Fruit fly (Drosophila melanogaster) whole organism, embryonic: ENCODE data around the gene Vha68-1.
A peak's percentile ranks its signal among the peaks of the same experiment; 100 is the strongest.

Experiments used
- CG11695 ChIP-seq: fragments of 200-800 bp; sonication (Bioruptor generic); IDR thresholded peaks from 3 replicates; pipeline ENCODE4 v1.3.6; 2022; ENCODE audit warnings: missing biosample characterization, missing genetic modification characterization
- CG12236 ChIP-seq: fragments of 200-800 bp; sonication (Bioruptor generic); optimal IDR thresholded peaks from 2 replicates; lab custom pipeline; 2016; ENCODE audit warnings: missing biosample characterization, missing genetic modification characterization
- CG12942 ChIP-seq: fragments of 200-800 bp; sonication (Bioruptor generic); optimal IDR thresholded peaks from 3 replicates; lab custom pipeline; 2016; ENCODE audit warnings: missing biosample characterization, missing genetic modification characterization
- CG14441 ChIP-seq: fragments of 200-800 bp; sonication (Bioruptor generic); IDR thresholded peaks from 2 replicates; pipeline ENCODE4 v1.3.6; 2022; ENCODE audit warnings: missing biosample characterization, missing genetic modification characterization
- CG15011 ChIP-seq: fragments of 200-800 bp; sonication (Bioruptor generic); optimal IDR thresholded peaks from 3 replicates; lab custom pipeline; 2018; ENCODE audit warnings: missing biosample characterization, mild to moderate bottlenecking, missing genetic modification characterization
- CG2199 ChIP-seq: fragments of 200-800 bp; sonication (Bioruptor generic); IDR thresholded peaks from 3 replicates; pipeline ENCODE4 v1.3.6; 2022; ENCODE audit warnings: missing biosample characterization, missing genetic modification characterization
- CG2202 ChIP-seq: fragments of 200-800 bp; sonication (Bioruptor generic); optimal IDR thresholded peaks from 2 replicates; lab custom pipeline; 2018; ENCODE audit warnings: missing biosample characterization, mild to moderate bottlenecking, missing genetic modification characterization
- CG32532 ChIP-seq: fragments of 200-800 bp; sonication (Bioruptor generic); IDR thresholded peaks from 2 replicates; pipeline ENCODE4 v1.3.6; 2022; ENCODE audit warnings: missing biosample characterization, missing genetic modification characterization
- CG33213 ChIP-seq: fragments of 200-800 bp; sonication (Bioruptor generic); optimal IDR thresholded peaks from 3 replicates; lab custom pipeline; 2016; ENCODE audit warnings: missing biosample characterization, missing genetic modification characterization
- CG4707 ChIP-seq: fragments of 200-800 bp; sonication (Bioruptor generic); optimal IDR thresholded peaks from 2 replicates; lab custom pipeline; 2018; ENCODE audit warnings: missing biosample characterization, mild to moderate bottlenecking, missing genetic modification characterization, moderate library complexity
- CG6254 ChIP-seq: fragments of 200-800 bp; sonication (Bioruptor generic); optimal IDR thresholded peaks from 3 replicates; lab custom pipeline; 2017; ENCODE audit warnings: mild to moderate bottlenecking, missing biosample characterization, missing genetic modification reagents, missing genetic modification characterization
- CG6791 ChIP-seq: fragments of 200-800 bp; sonication (Bioruptor generic); IDR thresholded peaks from 3 replicates; pipeline ENCODE4 v1.3.6; 2022; ENCODE audit warnings: missing biosample characterization, missing genetic modification characterization; ENCODE audit not compliant: partially characterized antibody
- CG6854 ChIP-seq: fragments of 200-800 bp; sonication (Bioruptor generic); optimal IDR thresholded peaks from 3 replicates; lab custom pipeline; 2017; ENCODE audit warnings: missing biosample characterization, mild to moderate bottlenecking, missing genetic modification characterization
- CG7786 ChIP-seq: fragments of 200-800 bp; sonication (Bioruptor generic); optimal IDR thresholded peaks from 2 replicates; lab custom pipeline; 2016; ENCODE audit warnings: missing biosample characterization, missing genetic modification characterization
- CG7963 ChIP-seq: fragments of 200-800 bp; sonication (Bioruptor generic); IDR thresholded peaks from 3 replicates; pipeline ENCODE4 v1.3.6; 2022; ENCODE audit warnings: missing biosample characterization, missing genetic modification characterization; ENCODE audit not compliant: partially characterized antibody
- CG8944 ChIP-seq: fragments of 200-800 bp; sonication (Bioruptor generic); optimal IDR thresholded peaks from 3 replicates; lab custom pipeline; 2016; ENCODE audit warnings: missing biosample characterization, missing genetic modification characterization
- CG9727 ChIP-seq: fragments of 200-800 bp; sonication (Bioruptor generic); optimal IDR thresholded peaks from 3 replicates; lab custom pipeline; 2017; ENCODE audit warnings: missing biosample characterization, mild to moderate bottlenecking, missing genetic modification characterization
- CTCF ChIP-seq: fragments of 200-800 bp; sonication (Bioruptor generic); optimal IDR thresholded peaks from 2 replicates; lab custom pipeline; 2017; ENCODE audit warnings: missing biosample characterization, mild to moderate bottlenecking, missing genetic modification characterization, moderate library complexity
- Camta ChIP-seq: fragments of 200-800 bp; sonication (Bioruptor generic); optimal IDR thresholded peaks from 2 replicates; lab custom pipeline; 2016; ENCODE audit warnings: missing biosample characterization, missing genetic modification characterization
- D19B ChIP-seq: fragments of 200-800 bp; sonication (Bioruptor generic); optimal IDR thresholded peaks from 2 replicates; lab custom pipeline; 2017; ENCODE audit warnings: missing biosample characterization, mild to moderate bottlenecking, missing genetic modification characterization
- Doc2 ChIP-seq: fragments of 200-800 bp; sonication (Bioruptor generic); IDR thresholded peaks from 2 replicates; pipeline ENCODE4 v1.3.6; 2022; ENCODE audit warnings: missing biosample characterization, missing genetic modification characterization
- Drgx ChIP-seq: fragments of 200-800 bp; sonication (Bioruptor generic); IDR thresholded peaks from 2 replicates; pipeline ENCODE4 v1.3.6; 2022; ENCODE audit warnings: missing biosample characterization, missing genetic modification characterization
- H2.0 ChIP-seq: fragments of 200-800 bp; sonication (Bioruptor generic); IDR thresholded peaks from 2 replicates; pipeline ENCODE4 v1.3.6; 2022; ENCODE audit warnings: missing biosample characterization, missing genetic modification characterization
- Mes4 ChIP-seq: fragments of 200-800 bp; sonication (Bioruptor generic); optimal IDR thresholded peaks from 2 replicates; lab custom pipeline; 2016; ENCODE audit warnings: missing biosample characterization, missing genetic modification characterization
- Opbp ChIP-seq: fragments of 200-800 bp; sonication (Bioruptor generic); IDR thresholded peaks from 3 replicates; pipeline ENCODE4 v1.3.6; 2022; ENCODE audit warnings: missing biosample characterization, missing genetic modification characterization; ENCODE audit not compliant: partially characterized antibody
- Sin3A ChIP-seq: fragments of >200 bp; optimal IDR thresholded peaks from 2 replicates; lab custom pipeline; 2018
- Sox100B ChIP-seq: fragments of 200-800 bp; sonication (Bioruptor generic); optimal IDR thresholded peaks from 3 replicates; lab custom pipeline; 2018; ENCODE audit warnings: missing biosample characterization, mild to moderate bottlenecking, missing genetic modification characterization
- Usf ChIP-seq: fragments of 200-800 bp; sonication (Bioruptor generic); optimal IDR thresholded peaks from 2 replicates; lab custom pipeline; 2017; ENCODE audit warnings: missing genotype, missing biosample characterization, missing genetic modification characterization
- Xrp1 ChIP-seq: fragments of 200-800 bp; sonication (Bioruptor generic); IDR thresholded peaks from 2 replicates; pipeline ENCODE4 v1.3.6; 2022; ENCODE audit warnings: missing biosample characterization, missing genetic modification characterization
- ase ChIP-seq: fragments of 200-800 bp; sonication (Bioruptor generic); IDR thresholded peaks from 3 replicates; pipeline ENCODE4 v1.3.6; 2022; ENCODE audit warnings: missing biosample characterization, missing genetic modification characterization
- az2 ChIP-seq: fragments of 200-800 bp; sonication (Bioruptor generic); optimal IDR thresholded peaks from 3 replicates; lab custom pipeline; 2016; ENCODE audit warnings: missing biosample characterization, missing genetic modification characterization
- bcd ChIP-seq: fragments of 200-800 bp; sonication (Bioruptor generic); optimal IDR thresholded peaks from 2 replicates; lab custom pipeline; 2017; ENCODE audit warnings: missing biosample characterization, mild to moderate bottlenecking, missing genetic modification characterization
- cad ChIP-seq: fragments of >200 bp; optimal IDR thresholded peaks from 2 replicates; lab custom pipeline; 2017; ENCODE audit warnings: missing biosample characterization, missing genetic modification characterization
- chm ChIP-seq: fragments of 200-800 bp; sonication (Bioruptor generic); IDR thresholded peaks from 2 replicates; pipeline ENCODE4 v1.3.6; 2022; ENCODE audit warnings: missing biosample characterization, missing genetic modification characterization
- crc ChIP-seq: fragments of 200-800 bp; sonication (Bioruptor generic); optimal IDR thresholded peaks from 2 replicates; lab custom pipeline; 2016; ENCODE audit warnings: missing biosample characterization, missing genetic modification characterization
- eve ChIP-seq, 2 experiments: fragments of >200 bp; optimal IDR thresholded peaks; 2 replicates each; lab custom pipeline; 2017; ENCODE audit warnings: missing biosample characterization in 2 of 2, missing genetic modification characterization in 2 of 2
- eyg ChIP-seq: fragments of 200-800 bp; sonication (Bioruptor generic); optimal IDR thresholded peaks from 3 replicates; lab custom pipeline; 2016; ENCODE audit warnings: missing biosample characterization, missing genetic modification characterization
- gce ChIP-seq: fragments of 200-800 bp; sonication (Bioruptor generic); IDR thresholded peaks from 3 replicates; pipeline ENCODE4 v1.3.6; 2022; ENCODE audit warnings: missing biosample characterization, missing genetic modification characterization
- gfzf ChIP-seq: fragments of 200-800 bp; sonication (Bioruptor generic); optimal IDR thresholded peaks from 2 replicates; lab custom pipeline; 2016; ENCODE audit warnings: missing biosample characterization, mild to moderate bottlenecking, missing genetic modification characterization, moderate library complexity
- grau ChIP-seq: fragments of 200-800 bp; optimal IDR thresholded peaks from 3 replicates; lab custom pipeline; 2019; ENCODE audit warnings: missing biosample characterization, mild to moderate bottlenecking, missing genetic modification characterization, moderate library complexity
- her ChIP-seq: fragments of 200-800 bp; sonication (Bioruptor generic); optimal IDR thresholded peaks from 2 replicates; lab custom pipeline; 2016; ENCODE audit warnings: missing biosample characterization, missing genetic modification characterization
- pan ChIP-seq, 4 experiments: fragments of >200 bp in 3 of 4; fragments of 200-800 bp in 1 of 4; sonication (Bioruptor generic) in 1 of 4; optimal IDR thresholded peaks in 3 of 4; IDR thresholded peaks in 1 of 4; 2 replicates each; pipeline versions ENCODE4 v1.3.6 to Lab custom; 2017 to 2022; ENCODE audit warnings: missing biosample characterization in 2 of 4, missing genetic modification characterization in 2 of 4, mixed read lengths in 1 of 4
- pho ChIP-seq: fragments of 200-800 bp; sonication (Bioruptor generic); optimal IDR thresholded peaks from 2 replicates; lab custom pipeline; 2016; ENCODE audit warnings: missing biosample characterization, missing genetic modification characterization
- pros ChIP-seq: fragments of 200-800 bp; sonication (Bioruptor generic); optimal IDR thresholded peaks from 3 replicates; lab custom pipeline; 2019; ENCODE audit warnings: missing biosample characterization, mild to moderate bottlenecking, missing genetic modification characterization, moderate library complexity
- sd ChIP-seq: fragments of 200-800 bp; sonication (Bioruptor generic); optimal IDR thresholded peaks from 3 replicates; lab custom pipeline; 2018; ENCODE audit warnings: missing biosample characterization, mild to moderate bottlenecking, missing genetic modification characterization, moderate library complexity
- shn ChIP-seq: fragments of 200-800 bp; sonication (Bioruptor generic); optimal IDR thresholded peaks from 3 replicates; lab custom pipeline; 2016; ENCODE audit warnings: missing biosample characterization, missing genetic modification characterization
- sisA ChIP-seq: fragments of 200-800 bp; sonication (Bioruptor generic); IDR thresholded peaks from 2 replicates; pipeline ENCODE4 v1.3.6; 2022; ENCODE audit warnings: missing biosample characterization, missing genetic modification characterization
- sna ChIP-seq: fragments of 200-800 bp; sonication (Bioruptor generic); IDR thresholded peaks from 2 replicates; pipeline ENCODE4 v1.3.6; 2022; ENCODE audit warnings: missing biosample characterization, missing genetic modification characterization; ENCODE audit not compliant: partially characterized antibody
- tin ChIP-seq: fragments of 200-800 bp; sonication (Bioruptor generic); optimal IDR thresholded peaks from 3 replicates; lab custom pipeline; 2016; ENCODE audit warnings: missing biosample characterization, missing genetic modification characterization
- trh ChIP-seq: fragments of 200-800 bp; sonication (Bioruptor generic); optimal IDR thresholded peaks from 2 replicates; lab custom pipeline; 2016; ENCODE audit warnings: missing biosample characterization, missing genetic modification characterization
- zen ChIP-seq: fragments of 200-800 bp; sonication (Bioruptor generic); optimal IDR thresholded peaks from 3 replicates; lab custom pipeline; 2018; ENCODE audit warnings: missing biosample characterization, mild to moderate bottlenecking, missing genetic modification characterization, moderate library complexity

The Vha68-1 gene

dm6 chr2L:13018992-13019484 is 15.1 kb upstream of the Vha68-1 start, which contains the start of gene Ube4B (continued):
- TF ChIP-seq gfzf (peak; percentile 93), Doc2 (GFP tag; lab: Robert Waterston, UW) (no peak), D19B (GFP tag; lab: Kevin White, UChicago) (no peak), zen (tag; lab: Kevin White, UChicago) (peak; percentile 59), crc (GFP tag; lab: Kevin White, UChicago) (peak; percentile 45), Sox100B (GFP tag; lab: Kevin White, UChicago) (no peak), CTCF (GFP tag; lab: Kevin White, UChicago) (no peak), CG6254 (no peak), ase (GFP tag; lab: Robert Waterston, UW) (peak; percentile 26; the same call in 1 of the 3 replicates), CG4707 (no peak), Opbp (GFP tag; lab: Robert Waterston, UW) (peak; percentile 85), sisA (GFP tag; lab: Robert Waterston, UW) (peak; percentile 57; the same call in 1 of the 2 replicates), CG14441 (GFP tag; lab: Robert Waterston, UW) (peak; percentile 58; the same call in 1 of the 2 replicates), sd (tag; lab: Kevin White, UChicago) (no peak), Xrp1 (GFP tag; lab: Robert Waterston, UW) (peak; percentile 63; the same call in 1 of the 2 replicates), Usf (GFP tag; lab: Kevin White, UChicago) (no peak), cad (GFP tag; lab: Kevin White, UChicago) (no peak), tin (peak; percentile 71), Drgx (GFP tag; lab: Robert Waterston, UW) (peak; percentile 57; the same call in 1 of the 2 replicates), pho (GFP tag; lab: Kevin White, UChicago) (peak; percentile 81), CG9727 (GFP tag; lab: Kevin White, UChicago) (peak; percentile 61), CG8944 (peak; percentile 75), CG7786 (peak; percentile 73), sna (GFP tag; lab: Robert Waterston, UW) (peak; percentile 76), H2.0 (GFP tag; lab: Robert Waterston, UW) (peak; percentile 35; the same call in 1 of the 2 replicates), az2 (peak; percentile 56), CG2202 (tag; lab: Kevin White, UChicago) (no peak), CG6854 (GFP tag; lab: Kevin White, UChicago) (no peak), gce (GFP tag; lab: Robert Waterston, UW) (no peak), Mes4 (GFP tag; lab: Kevin White, UChicago) (peak; percentile 61), CG2199 (GFP tag; lab: Robert Waterston, UW) (0 out of 3 replicates have a peak, but pooled peaks have one; percentile 41), pros (GFP tag; lab: Kevin White, UChicago) (no peak), Camta (GFP tag; lab: Kevin White, UChicago) (peak; percentile 36), eve (GFP tag; optimal IDR thresholded peaks at IDR 0.05; lab: Kevin White, UChicago) (no peak), bcd (GFP tag; lab: Kevin White, UChicago) (no peak), CG12236 (peak; percentile 30), pan (optimal IDR thresholded peaks at IDR 0.05; lab: Kevin White, UChicago) (no peak), pan (GFP tag; optimal IDR thresholded peaks at IDR 0.05 in 1 of 2, IDR thresholded peaks at IDR 0.05 in 1 of 2) (peak in 1 of 2 experiments; percentile 73), CG6791 (GFP tag; lab: Robert Waterston, UW) (peak; percentile 89), shn (peak; percentile 76), trh (peak; percentile 9), CG11695 (GFP tag; lab: Robert Waterston, UW) (0 out of 3 replicates have a peak, but pooled peaks have one; percentile 12), CG32532 (GFP tag; lab: Robert Waterston, UW) (peak; percentile 80), CG12942 (GFP tag; lab: Kevin White, UChicago) (peak; percentile 65), CG7963 (GFP tag; lab: Robert Waterston, UW) (peak; percentile 78), CG15011 (GFP tag; lab: Kevin White, UChicago) (no peak), CG33213 (GFP tag; lab: Kevin White, UChicago) (no peak), Sin3A (lab: Kevin White, UChicago) (peak; percentile 62), chm (0 out of 2 replicates have a peak, but pooled peaks have one; percentile 50), grau (no peak), eyg (GFP tag; lab: Kevin White, UChicago) (peak; percentile 52), her (GFP tag; lab: Kevin White, UChicago) (peak; percentile 56)
